Worm (Caenorhabditis elegans): ENCODE results near the gene K07H8.7.

Gene K07H8.7

DNA sequence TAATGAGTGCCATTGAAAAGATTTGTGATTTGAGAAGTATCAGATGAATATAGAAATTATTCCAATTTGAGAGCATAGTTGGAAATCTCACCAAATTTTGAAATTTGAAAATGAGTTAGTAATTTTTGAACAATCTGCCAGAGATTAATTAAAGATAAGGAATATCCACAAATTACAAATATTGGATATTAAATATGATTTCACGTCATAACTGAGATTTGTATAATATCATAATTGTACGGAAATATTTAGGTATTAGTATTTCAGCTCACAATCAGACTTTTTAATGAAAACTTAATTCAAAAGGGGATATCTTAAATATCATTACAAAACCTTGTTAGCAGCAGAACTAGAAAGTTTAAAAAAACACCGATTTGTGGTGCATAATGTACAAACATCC is at the start of gene K07H8.7:
Gene K07H8.7 (minus strand): TSS at position 101 of the 400 bp plus-strand sequence.
- TF ChIP-seq ces-1 (GFP tag; optimal IDR thresholded peaks at IDR 0.05) (no peak), lin-13 (GFP tag; optimal IDR thresholded peaks at IDR 0.05) (no peak), fos-1 (tag; optimal IDR thresholded peaks at IDR 0.05) (no peak), vab-15 (tag; optimal IDR thresholded peaks at IDR 0.05) (no peak), nhr-11 (tag; optimal IDR thresholded peaks at IDR 0.05) (no peak), xbp-1 (tag; optimal IDR thresholded peaks at IDR 0.05) (no peak), mdl-1 (tag; optimal IDR thresholded peaks at IDR 0.05) (no peak), elt-3 (tag; optimal IDR thresholded peaks at IDR 0.05) (no peak)

DNA sequence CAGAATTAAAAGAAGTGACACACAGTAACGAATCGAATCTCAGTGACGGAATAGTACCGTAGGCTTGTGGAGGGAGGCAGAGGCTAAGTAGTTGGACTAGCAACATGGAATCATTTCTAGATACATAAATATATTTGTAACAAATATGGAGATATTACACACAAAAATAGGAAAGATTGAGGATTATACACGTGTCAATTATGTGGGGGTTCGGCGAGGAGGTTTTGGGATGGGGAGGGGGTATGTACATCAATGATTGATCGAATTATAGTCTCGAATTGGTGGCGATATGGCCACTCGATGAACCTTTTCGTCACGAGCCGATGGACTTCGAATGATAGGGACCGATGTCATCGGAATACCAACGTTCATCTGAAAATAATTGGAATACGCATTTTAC is 47.6 kb upstream of the K07H8.7 start:
- TF ChIP-seq efl-1 (optimal IDR thresholded peaks at IDR 0.05): no peak
- peak in 1 of 2 experiments; percentile 64 for TF ChIP-seq efl-1 (GFP tag; optimal IDR thresholded peaks at IDR 0.05 in 1 of 2)
- no peak for TF ChIP-seq snpc-4 (tag; optimal IDR thresholded peaks at IDR 0.05)
- no peak for TF ChIP-seq dpl-1 (GFP tag; optimal IDR thresholded peaks at IDR 0.05)

- TF ChIP-seq fos-1 (tag; optimal IDR thresholded peaks at IDR 0.05): no peak
These were observed 43.9 kb upstream of the K07H8.7 start, which contains the start of gene vha-5 for ce11 chrIV:8303668-8304067. TSS of gene vha-5 (plus strand) at chrIV:8303968.

DNA sequence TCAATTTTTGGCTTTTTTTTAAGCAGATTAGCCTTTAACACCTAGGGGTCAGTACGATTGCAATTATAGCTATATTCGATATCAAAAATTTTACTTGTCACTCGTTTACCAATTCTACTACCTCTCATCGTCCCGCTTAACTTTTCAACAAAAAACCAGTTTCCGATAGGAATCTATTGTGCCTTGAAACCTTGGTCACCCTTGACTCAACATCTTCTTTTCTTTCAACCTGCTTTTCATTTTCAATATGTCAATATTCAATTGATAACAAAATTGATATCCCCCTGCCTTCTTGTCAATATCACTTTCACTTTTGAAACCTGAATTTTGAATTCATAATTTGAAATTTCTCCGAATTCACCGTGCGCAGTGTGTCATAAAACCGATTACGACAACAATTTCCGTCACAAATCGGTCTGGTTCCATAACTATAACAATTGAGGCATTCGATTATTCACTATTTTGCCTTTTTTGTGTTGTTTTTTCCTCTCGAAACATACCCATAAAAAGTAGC is 42.9 kb upstream of the K07H8.7 start:
- TF ChIP-seq pag-3 (tag; optimal IDR thresholded peaks at IDR 0.05; ENCODE audit: borderline replicate concordance, insufficient read depth) (no peak), snu-23 (GFP tag; optimal IDR thresholded peaks at IDR 0.05) (peak; percentile 18), nhr-85 (tag) (peak; percentile 90), lsy-2 (tag; optimal IDR thresholded peaks at IDR 0.05) (no peak), efl-1 (optimal IDR thresholded peaks at IDR 0.05) (no peak), efl-1 (GFP tag; optimal IDR thresholded peaks at IDR 0.05 in 1 of 2) (no peak), zip-4 (GFP tag; optimal IDR thresholded peaks at IDR 0.05) (no peak), blmp-1 (tag; optimal IDR thresholded peaks at IDR 0.05) (peak; percentile 70), lin-14 (GFP tag; optimal IDR thresholded peaks at IDR 0.05) (peak; percentile 30), unc-62 (GFP tag; optimal IDR thresholded peaks at IDR 0.05) (no peak), ces-1 (GFP tag; optimal IDR thresholded peaks at IDR 0.05) (no peak), nhr-28 (tag; optimal IDR thresholded peaks at IDR 0.05) (no peak), ceh-90 (tag; optimal IDR thresholded peaks at IDR 0.05) (no peak), elt-2 (tag; optimal IDR thresholded peaks at IDR 0.05) (no peak), aly-2 (tag; optimal IDR thresholded peaks at IDR 0.05) (no peak), elt-3 (tag; optimal IDR thresholded peaks at IDR 0.05) (peak in 4 of 6 experiments; percentile 1 to 18 (median 16)), nhr-76 (tag; optimal IDR thresholded peaks at IDR 0.05) (no peak), hlh-4 (tag; optimal IDR thresholded peaks at IDR 0.05) (no peak), fos-1 (tag; optimal IDR thresholded peaks at IDR 0.05) (no peak), efl-3 (GFP tag; optimal IDR thresholded peaks at IDR 0.05) (no peak), grh-1 (GFP tag; IDR thresholded peaks at IDR 0.05) (peak; percentile 64), ceh-63 (GFP tag; optimal IDR thresholded peaks at IDR 0.05) (no peak)

DNA sequence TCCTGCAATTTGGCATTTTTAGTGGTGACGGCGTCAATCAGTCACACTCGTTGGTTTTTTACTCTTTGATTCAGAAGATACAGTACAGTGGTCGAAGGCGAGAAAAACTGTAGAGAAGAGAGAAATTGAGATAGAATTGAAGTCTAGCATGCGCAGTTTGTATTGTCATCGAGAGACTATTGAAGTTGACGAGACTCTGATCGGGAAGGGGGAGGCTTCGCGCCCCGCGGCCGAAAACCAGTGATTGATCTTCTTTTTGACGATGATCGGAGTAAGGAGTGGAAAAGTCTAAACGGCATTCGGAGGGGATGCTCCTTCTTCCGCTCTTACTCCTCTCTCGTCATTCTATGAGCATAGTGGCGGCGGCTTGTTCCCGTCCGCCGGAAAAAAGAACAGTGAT is 42.1 kb upstream of the K07H8.7 start:
- TF ChIP-seq sptf-1 (tag; optimal IDR thresholded peaks at IDR 0.05): no peak
- no peak for TF ChIP-seq lin-39 (tag; optimal IDR thresholded peaks at IDR 0.05)
- no peak for TF ChIP-seq nhr-84 (tag; optimal IDR thresholded peaks at IDR 0.05)
- peak; percentile 77 for TF ChIP-seq snu-23 (GFP tag; optimal IDR thresholded peaks at IDR 0.05)
- peak; percentile 5 to 59 for TF ChIP-seq lin-35 (GFP tag; optimal IDR thresholded peaks at IDR 0.05)
- TF ChIP-seq egl-13 (tag; optimal IDR thresholded peaks at IDR 0.05): no peak
- TF ChIP-seq nhr-20 (tag; optimal IDR thresholded peaks at IDR 0.05): peak; percentile 66
- peak; percentile 20 for TF ChIP-seq nhr-90 (tag; optimal IDR thresholded peaks at IDR 0.05; ENCODE audit: poor library complexity)
- TF ChIP-seq C16A3.4 (tag; optimal IDR thresholded peaks at IDR 0.05): no peak
- TF ChIP-seq dpl-1 (GFP tag; optimal IDR thresholded peaks at IDR 0.05): peak in 2 of 3 experiments; percentile 12 to 46
- TF ChIP-seq unc-130 (tag; optimal IDR thresholded peaks at IDR 0.05): no peak
- TF ChIP-seq efl-1 (optimal IDR thresholded peaks at IDR 0.05): peak; percentile 16 to 51
- peak; percentile 2 to 93 for TF ChIP-seq efl-1 (GFP tag; optimal IDR thresholded peaks at IDR 0.05 in 1 of 2)
- no peak for TF ChIP-seq dsc-1 (tag; optimal IDR thresholded peaks at IDR 0.05)
- TF ChIP-seq ceh-82 (tag; optimal IDR thresholded peaks at IDR 0.05): peak in 1 of 3 experiments; percentile 30
- no peak for TF ChIP-seq mdl-1 (tag; optimal IDR thresholded peaks at IDR 0.05)
- TF ChIP-seq nhr-71 (tag; optimal IDR thresholded peaks at IDR 0.05): peak; percentile 47
- no peak for TF ChIP-seq nhr-12 (tag; optimal IDR thresholded peaks at IDR 0.05)
- peak; percentile 79 for TF ChIP-seq nhr-85 (tag)
- TF ChIP-seq nhr-19 (GFP tag; conservative IDR thresholded peaks at IDR 0.05): 0 out of 2 replicates have a peak, but pooled peaks have one; percentile 32
- TF ChIP-seq tbx-2 (tag; optimal IDR thresholded peaks at IDR 0.05): peak; percentile 27
- TF ChIP-seq lin-14 (GFP tag; optimal IDR thresholded peaks at IDR 0.05): peak; percentile 76
- TF ChIP-seq zip-4 (GFP tag; optimal IDR thresholded peaks at IDR 0.05): no peak
- peak in 1 of 2 experiments; percentile 45 for TF ChIP-seq lsy-2 (tag; optimal IDR thresholded peaks at IDR 0.05)
